1 fruit fly cellular context compared by ENCODE assay signal in the genomic region with DNA sequence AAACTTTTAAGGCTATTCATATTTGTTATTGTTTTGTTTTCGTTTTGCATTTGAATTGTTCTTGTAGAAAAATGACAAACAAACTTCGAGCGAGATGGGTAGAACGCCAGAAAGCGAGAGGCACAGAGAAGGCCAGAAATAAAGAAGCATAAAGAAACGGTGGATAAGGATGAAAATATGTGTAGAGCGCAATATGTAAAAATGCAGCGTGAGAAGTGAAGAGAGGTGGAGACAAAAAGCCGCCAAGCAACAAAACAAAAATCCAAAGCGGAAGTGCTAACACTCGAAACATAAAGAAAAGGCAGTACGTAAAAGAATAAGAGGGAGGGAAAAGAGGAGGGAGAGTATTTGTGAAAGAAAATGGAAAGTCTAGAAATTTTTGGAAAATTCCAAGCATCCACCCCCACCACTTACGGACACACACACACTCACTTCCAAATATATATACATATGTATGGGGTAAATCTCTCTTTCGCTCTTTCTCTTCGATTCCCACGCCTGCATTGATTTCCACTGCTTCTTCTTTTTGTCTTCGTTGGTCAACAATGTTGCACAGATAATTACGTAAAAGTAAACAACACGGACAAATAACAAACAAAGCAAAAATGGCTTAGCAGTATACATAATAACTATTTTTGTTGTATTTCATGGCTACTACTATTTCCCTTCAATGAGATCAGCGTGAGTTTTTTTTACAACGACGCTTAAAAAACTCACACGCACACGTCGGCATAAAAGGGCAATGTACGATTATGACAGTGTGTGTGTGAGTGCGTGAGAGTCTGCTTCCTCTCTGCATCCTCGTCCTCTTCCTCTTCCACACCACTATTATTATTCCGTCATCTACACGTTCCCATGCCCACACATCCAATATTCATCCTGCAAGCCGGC.
TF ChIP-seq lines count a peak whose summit lies in the region.

No protein-coding gene starts in this region.

TF ChIP-seq in whole organism, embryonic, 481 proteins besides CTCF, POLR2A, EP300 and RAD21 (continued from another document and continues in another):
- peak; percentile 11 for TF ChIP-seq NC2α (GFP tag; optimal IDR thresholded peaks at IDR 0.05; lab: Kevin White, UChicago)
- peak; percentile 5 for TF ChIP-seq CG13624 (GFP tag; optimal IDR thresholded peaks at IDR 0.05; lab: Kevin White, UChicago)
- peak; percentile 38 for TF ChIP-seq CG1602 (GFP tag; optimal IDR thresholded peaks at IDR 0.05; lab: Kevin White, UChicago)
- TF ChIP-seq CG30403 (GFP tag; optimal IDR thresholded peaks at IDR 0.05; lab: Kevin White, UChicago), result no peak
- 0 out of 2 replicates have a peak, but pooled peaks have one; percentile 3 for TF ChIP-seq CG4360 (GFP tag; IDR thresholded peaks at IDR 0.05; lab: Robert Waterston, UW)
- no peak for TF ChIP-seq CG7786 (GFP tag; optimal IDR thresholded peaks at IDR 0.05; lab: Kevin White, UChicago)
- no peak for TF ChIP-seq Ssrp (tag; optimal IDR thresholded peaks at IDR 0.05; lab: Kevin White, UChicago)
- TF ChIP-seq E2f2 (GFP tag; IDR thresholded peaks at IDR 0.05; lab: Robert Waterston, UW), result 0 out of 2 replicates have a peak, but pooled peaks have one; percentile 20
- TF ChIP-seq CG34224 (GFP tag; IDR thresholded peaks at IDR 0.05; lab: Robert Waterston, UW; ENCODE audit: partially characterized antibody), result no peak
- TF ChIP-seq dmrt99B (tag; optimal IDR thresholded peaks at IDR 0.05; lab: Kevin White, UChicago), result no peak
- TF ChIP-seq Side (GFP tag; optimal IDR thresholded peaks at IDR 0.05; lab: Kevin White, UChicago), result no peak
- TF ChIP-seq pb (GFP tag; optimal IDR thresholded peaks at IDR 0.05; lab: Kevin White, UChicago), result no peak
- TF ChIP-seq CG2875 (GFP tag; optimal IDR thresholded peaks at IDR 0.05; lab: Kevin White, UChicago), result peak; percentile 78
- TF ChIP-seq Sox100B (GFP tag; optimal IDR thresholded peaks at IDR 0.05; lab: Kevin White, UChicago), result no peak
- no peak for TF ChIP-seq ro (GFP tag; IDR thresholded peaks at IDR 0.05; lab: Robert Waterston, UW)
- TF ChIP-seq vvl (GFP tag; IDR thresholded peaks at IDR 0.05; lab: Robert Waterston, UW), result no peak
- TF ChIP-seq CG17359 (tag; optimal IDR thresholded peaks at IDR 0.05; lab: Kevin White, UChicago), result peak; percentile 65
- peak; percentile 38 for TF ChIP-seq ERR (GFP tag; optimal IDR thresholded peaks at IDR 0.05; lab: Kevin White, UChicago)
- TF ChIP-seq mam (GFP tag; optimal IDR thresholded peaks at IDR 0.05; lab: Kevin White, UChicago), result no peak
- TF ChIP-seq CG43689 (GFP tag; IDR thresholded peaks at IDR 0.05; lab: Robert Waterston, UW), result no peak
- no peak for TF ChIP-seq CG6683 (GFP tag; optimal IDR thresholded peaks at IDR 0.05; lab: Kevin White, UChicago)
- no peak for TF ChIP-seq Mrtf (GFP tag; IDR thresholded peaks at IDR 0.05; lab: Robert Waterston, UW)
- peak; percentile 81 for TF ChIP-seq CG15696 (tag; optimal IDR thresholded peaks at IDR 0.05; lab: Kevin White, UChicago)
- no peak for TF ChIP-seq trh (GFP tag; optimal IDR thresholded peaks at IDR 0.05; lab: Kevin White, UChicago)
- no peak for TF ChIP-seq CG11695 (GFP tag; IDR thresholded peaks at IDR 0.05; lab: Robert Waterston, UW)
- TF ChIP-seq CG12769 (tag; optimal IDR thresholded peaks at IDR 0.05; lab: Kevin White, UChicago), result no peak
- peak; percentile 26 for TF ChIP-seq Ets65A (GFP tag; lab: Kevin White, UChicago)
- peak; percentile 83 for TF ChIP-seq Med (GFP tag; lab: Kevin White, UChicago)
- TF ChIP-seq Dfd (GFP tag; optimal IDR thresholded peaks at IDR 0.05; lab: Kevin White, UChicago), result no peak
- no peak for TF ChIP-seq Drgx (GFP tag; IDR thresholded peaks at IDR 0.05; lab: Robert Waterston, UW)
- TF ChIP-seq CG14050 (GFP tag; IDR thresholded peaks at IDR 0.05; lab: Robert Waterston, UW), result no peak
- no peak for TF ChIP-seq Bteb2 (GFP tag; optimal IDR thresholded peaks at IDR 0.05; lab: Kevin White, UChicago)
- no peak for TF ChIP-seq yki (optimal IDR thresholded peaks at IDR 0.05; lab: Kevin White, UChicago)
- no peak for TF ChIP-seq CG14965 (GFP tag; optimal IDR thresholded peaks at IDR 0.05; lab: Kevin White, UChicago; ENCODE audit: borderline replicate concordance)
- TF ChIP-seq nerfin-1 (tag; optimal IDR thresholded peaks at IDR 0.05; lab: Kevin White, UChicago), result no peak
- no peak for TF ChIP-seq CG1647 (GFP tag; optimal IDR thresholded peaks at IDR 0.05; lab: Kevin White, UChicago)
- peak; percentile 14 for TF ChIP-seq CG6813 (GFP tag; optimal IDR thresholded peaks at IDR 0.05; lab: Kevin White, UChicago)
- TF ChIP-seq CG12155 (GFP tag; optimal IDR thresholded peaks at IDR 0.05; lab: Kevin White, UChicago), result no peak
- peak; percentile 37; the same call in 1 of the 2 replicates for TF ChIP-seq ara (GFP tag; IDR thresholded peaks at IDR 0.05; lab: Robert Waterston, UW)
- TF ChIP-seq br (optimal IDR thresholded peaks at IDR 0.05; lab: Kevin White, UChicago), result no peak
- peak in 1 of 2 experiments; percentile 35 for TF ChIP-seq chif (GFP tag; optimal IDR thresholded peaks at IDR 0.05; lab: Kevin White, UChicago)
- TF ChIP-seq Asciz (GFP tag; optimal IDR thresholded peaks at IDR 0.05; lab: Kevin White, UChicago), result no peak
- TF ChIP-seq BtbVII (GFP tag; optimal IDR thresholded peaks at IDR 0.05; lab: Kevin White, UChicago), result no peak
- TF ChIP-seq dimm (GFP tag; IDR thresholded peaks at IDR 0.05; lab: Robert Waterston, UW), result no peak
- TF ChIP-seq CG12104 (GFP tag; optimal IDR thresholded peaks at IDR 0.05; lab: Kevin White, UChicago), result no peak
- no peak for TF ChIP-seq Nf-YA (GFP tag; IDR thresholded peaks at IDR 0.05; lab: Robert Waterston, UW)
- peak; percentile 40 for TF ChIP-seq dmrt11E (tag; optimal IDR thresholded peaks at IDR 0.05; lab: Kevin White, UChicago)
- TF ChIP-seq CG34422 (GFP tag; IDR thresholded peaks at IDR 0.05; lab: Robert Waterston, UW), result no peak
- TF ChIP-seq CG3847 (GFP tag; IDR thresholded peaks at IDR 0.05; lab: Robert Waterston, UW), result no peak
- TF ChIP-seq so (GFP tag; IDR thresholded peaks at IDR 0.05; lab: Robert Waterston, UW), result no peak
- TF ChIP-seq CG3163 (GFP tag; optimal IDR thresholded peaks at IDR 0.05; lab: Kevin White, UChicago), result peak; percentile 67
- no peak for TF ChIP-seq tna (GFP tag; IDR thresholded peaks at IDR 0.05; lab: Robert Waterston, UW; ENCODE audit: partially characterized antibody)
- no peak for TF ChIP-seq HLH4C (GFP tag; IDR thresholded peaks at IDR 0.05; lab: Robert Waterston, UW; ENCODE audit: partially characterized antibody)
- TF ChIP-seq CG12391 (tag; optimal IDR thresholded peaks at IDR 0.05; lab: Kevin White, UChicago), result peak; percentile 1
- peak; percentile 77 for TF ChIP-seq CG33557 (GFP tag; optimal IDR thresholded peaks at IDR 0.05; lab: Kevin White, UChicago)
- TF ChIP-seq eve (GFP tag; optimal IDR thresholded peaks at IDR 0.05; lab: Kevin White, UChicago), result no peak
- TF ChIP-seq CG16813 (GFP tag; IDR thresholded peaks at IDR 0.05; lab: Robert Waterston, UW; ENCODE audit: partially characterized antibody), result no peak
- no peak for TF ChIP-seq repo (GFP tag; optimal IDR thresholded peaks at IDR 0.05; lab: Kevin White, UChicago)
- TF ChIP-seq gro (GFP tag; optimal IDR thresholded peaks at IDR 0.05; lab: Kevin White, UChicago), result no peak
- TF ChIP-seq HLHmδ (GFP tag; optimal IDR thresholded peaks at IDR 0.05; lab: Kevin White, UChicago), result no peak
- no peak for TF ChIP-seq crc (GFP tag; optimal IDR thresholded peaks at IDR 0.05; lab: Kevin White, UChicago)
- no peak for TF ChIP-seq CG17612 (GFP tag; IDR thresholded peaks at IDR 0.05; lab: Robert Waterston, UW)
- peak; percentile 52; the same call in 1 of the 3 replicates for TF ChIP-seq sr (GFP tag; IDR thresholded peaks at IDR 0.05; lab: Robert Waterston, UW)
- no peak for TF ChIP-seq CG2712 (tag; optimal IDR thresholded peaks at IDR 0.05; lab: Kevin White, UChicago)
- TF ChIP-seq Atf6 (GFP tag; IDR thresholded peaks at IDR 0.05; lab: Robert Waterston, UW), result no peak
- no peak for TF ChIP-seq CG18476 (GFP tag; optimal IDR thresholded peaks at IDR 0.05; lab: Kevin White, UChicago)
- no peak for TF ChIP-seq CG15073 (GFP tag; optimal IDR thresholded peaks at IDR 0.05; lab: Kevin White, UChicago)
- TF ChIP-seq eyg (GFP tag; optimal IDR thresholded peaks at IDR 0.05; lab: Kevin White, UChicago), result no peak
- TF ChIP-seq CG15601 (tag; optimal IDR thresholded peaks at IDR 0.05; lab: Kevin White, UChicago), result peak; percentile 57
- TF ChIP-seq C15 (GFP tag; IDR thresholded peaks at IDR 0.05; lab: Robert Waterston, UW), result no peak
- TF ChIP-seq CG8281 (tag; optimal IDR thresholded peaks at IDR 0.05; lab: Kevin White, UChicago), result peak; percentile 4
- TF ChIP-seq gce (GFP tag; IDR thresholded peaks at IDR 0.05; lab: Robert Waterston, UW), result 0 out of 3 replicates have a peak, but pooled peaks have one; percentile 9
- no peak for TF ChIP-seq CG17328 (GFP tag; IDR thresholded peaks at IDR 0.05; lab: Robert Waterston, UW)
- peak; percentile 82 for TF ChIP-seq CG17385 (GFP tag; optimal IDR thresholded peaks at IDR 0.05; lab: Kevin White, UChicago)
- TF ChIP-seq Taf1 (GFP tag; IDR thresholded peaks at IDR 0.05; lab: Robert Waterston, UW), result no peak
- TF ChIP-seq ATbp (GFP tag; optimal IDR thresholded peaks at IDR 0.05; lab: Kevin White, UChicago), result peak; percentile 67
- no peak for TF ChIP-seq Eip74EF (GFP tag; optimal IDR thresholded peaks at IDR 0.05; lab: Kevin White, UChicago)
- no peak for TF ChIP-seq CG12744 (GFP tag; optimal IDR thresholded peaks at IDR 0.05; lab: Kevin White, UChicago)
- TF ChIP-seq CG10565 (GFP tag; optimal IDR thresholded peaks at IDR 0.05; lab: Kevin White, UChicago), result no peak
- TF ChIP-seq lola (GFP tag; optimal IDR thresholded peaks at IDR 0.05; lab: Kevin White, UChicago), result peak in 1 of 3 experiments; percentile 40
- TF ChIP-seq CG33213 (GFP tag; optimal IDR thresholded peaks at IDR 0.05; lab: Kevin White, UChicago), result peak; percentile 21
- TF ChIP-seq ab (GFP tag; optimal IDR thresholded peaks at IDR 0.05; lab: Kevin White, UChicago), result no peak
- no peak for TF ChIP-seq hkb (optimal IDR thresholded peaks at IDR 0.05; lab: Kevin White, UChicago)
- peak; percentile 25; the same call in 1 of the 2 replicates for TF ChIP-seq hkb (GFP tag; IDR thresholded peaks at IDR 0.05; lab: Robert Waterston, UW)
- no peak for TF ChIP-seq ash1 (GFP tag; optimal IDR thresholded peaks at IDR 0.05; lab: Kevin White, UChicago)
- peak in 1 of 2 experiments; percentile 87 for TF ChIP-seq Pdp1 (GFP tag; optimal IDR thresholded peaks at IDR 0.05; lab: Kevin White, UChicago)
- TF ChIP-seq CG10274 (GFP tag; optimal IDR thresholded peaks at IDR 0.05; lab: Kevin White, UChicago), result no peak
- no peak for TF ChIP-seq CG1603 (tag; optimal IDR thresholded peaks at IDR 0.05; lab: Kevin White, UChicago)
- no peak for TF ChIP-seq CG8944 (GFP tag; optimal IDR thresholded peaks at IDR 0.05; lab: Kevin White, UChicago)
- TF ChIP-seq CG13287 (GFP tag; IDR thresholded peaks at IDR 0.05; lab: Robert Waterston, UW; ENCODE audit: partially characterized antibody), result no peak
- TF ChIP-seq salm (tag; optimal IDR thresholded peaks at IDR 0.05; lab: Kevin White, UChicago), result no peak
- TF ChIP-seq CG14860 (GFP tag; IDR thresholded peaks at IDR 0.05; lab: Robert Waterston, UW; ENCODE audit: partially characterized antibody), result no peak
- TF ChIP-seq CG10209 (GFP tag; optimal IDR thresholded peaks at IDR 0.05; lab: Kevin White, UChicago), result peak; percentile 61
- no peak for TF ChIP-seq slbo (GFP tag; IDR thresholded peaks at IDR 0.05; lab: Robert Waterston, UW)
- no peak for TF ChIP-seq CG12299 (tag; optimal IDR thresholded peaks at IDR 0.05; lab: Kevin White, UChicago)
- TF ChIP-seq CG11085 (GFP tag; IDR thresholded peaks at IDR 0.05; lab: Robert Waterston, UW), result no peak
- no peak for TF ChIP-seq D19B (GFP tag; optimal IDR thresholded peaks at IDR 0.05; lab: Kevin White, UChicago)
- TF ChIP-seq Awh (GFP tag; IDR thresholded peaks at IDR 0.05; lab: Robert Waterston, UW), result peak; percentile 51; the same call in 1 of the 2 replicates
- TF ChIP-seq CG17186 (GFP tag; optimal IDR thresholded peaks at IDR 0.05; lab: Kevin White, UChicago), result no peak
- peak; percentile 2 for TF ChIP-seq Dad (GFP tag; optimal IDR thresholded peaks at IDR 0.05; lab: Kevin White, UChicago)
- no peak for TF ChIP-seq ato (GFP tag; IDR thresholded peaks at IDR 0.05; lab: Robert Waterston, UW; ENCODE audit: partially characterized antibody)
- no peak for TF ChIP-seq dan (GFP tag; IDR thresholded peaks at IDR 0.05; lab: Robert Waterston, UW)
- TF ChIP-seq CG12071 (GFP tag; optimal IDR thresholded peaks at IDR 0.05; lab: Kevin White, UChicago), result no peak
- TF ChIP-seq Rfx (GFP tag; IDR thresholded peaks at IDR 0.05; lab: Robert Waterston, UW), result no peak
- TF ChIP-seq Opbp (GFP tag; IDR thresholded peaks at IDR 0.05; lab: Robert Waterston, UW; ENCODE audit: partially characterized antibody), result no peak
- no peak for TF ChIP-seq Dbx (GFP tag; IDR thresholded peaks at IDR 0.05; lab: Robert Waterston, UW)
- TF ChIP-seq Max (GFP tag; optimal IDR thresholded peaks at IDR 0.05; lab: Kevin White, UChicago), result peak; percentile 22
- TF ChIP-seq grn (GFP tag; optimal IDR thresholded peaks at IDR 0.05; lab: Kevin White, UChicago), result peak; percentile 44
- no peak for TF ChIP-seq Neu2 (GFP tag; optimal IDR thresholded peaks at IDR 0.05; lab: Kevin White, UChicago; ENCODE audit: borderline replicate concordance)
- no peak for TF ChIP-seq CG11560 (tag; IDR thresholded peaks at IDR 0.05; lab: Robert Waterston, UW)
- TF ChIP-seq Dip3 (GFP tag; optimal IDR thresholded peaks at IDR 0.05; lab: Kevin White, UChicago), result no peak
- TF ChIP-seq CG10431 (GFP tag; optimal IDR thresholded peaks at IDR 0.05; lab: Kevin White, UChicago), result no peak
- no peak for TF ChIP-seq pzg (GFP tag; optimal IDR thresholded peaks at IDR 0.05; lab: Kevin White, UChicago)
- TF ChIP-seq CG2202 (tag; optimal IDR thresholded peaks at IDR 0.05; lab: Kevin White, UChicago), result peak; percentile 72
- TF ChIP-seq CG7928 (GFP tag; optimal IDR thresholded peaks at IDR 0.05; lab: Kevin White, UChicago), result no peak
- TF ChIP-seq esg (GFP tag; conservative IDR thresholded peaks at IDR 0.05; lab: Robert Waterston, UW), result no peak
- TF ChIP-seq nom (GFP tag; optimal IDR thresholded peaks at IDR 0.05; lab: Kevin White, UChicago), result peak; percentile 9
- no peak for TF ChIP-seq Hmx (GFP tag; optimal IDR thresholded peaks at IDR 0.05; lab: Kevin White, UChicago)
- no peak for TF ChIP-seq stc (GFP tag; IDR thresholded peaks at IDR 0.05; lab: Robert Waterston, UW)
- TF ChIP-seq nmo (GFP tag; optimal IDR thresholded peaks at IDR 0.05; lab: Kevin White, UChicago), result no peak
- no peak for TF ChIP-seq prd (optimal IDR thresholded peaks at IDR 0.05; lab: Kevin White, UChicago)
- no peak for TF ChIP-seq prd (GFP tag; IDR thresholded peaks at IDR 0.05; lab: Robert Waterston, UW)
- no peak for TF ChIP-seq unc-4 (GFP tag; IDR thresholded peaks at IDR 0.05; lab: Robert Waterston, UW; ENCODE audit: partially characterized antibody)
- TF ChIP-seq CG18619 (GFP tag; optimal IDR thresholded peaks at IDR 0.05; lab: Kevin White, UChicago), result no peak
